Fruit fly (Drosophila melanogaster) whole organism, embryonic: ENCODE data around the gene euc.

Experiments used
- B-H1 ChIP-seq: fragments of 200-800 bp; sonication (Bioruptor generic); IDR thresholded peaks from 3 replicates; pipeline ENCODE4 v1.3.6; 2022; ENCODE audit warnings: missing biosample characterization, missing genetic modification characterization
- Blimp-1 ChIP-seq: fragments of 200-800 bp; sonication (Bioruptor generic); optimal IDR thresholded peaks from 3 replicates; lab custom pipeline; 2018; ENCODE audit warnings: missing biosample characterization, missing genetic modification characterization, mild to moderate bottlenecking, moderate library complexity, missing genetic modification reagents
- CG10654 ChIP-seq: fragments of 200-800 bp; sonication (Bioruptor generic); optimal IDR thresholded peaks from 2 replicates; lab custom pipeline; 2016; ENCODE audit warnings: missing biosample characterization, missing genetic modification characterization
- CG12104 ChIP-seq: fragments of 200-800 bp; sonication (Bioruptor generic); optimal IDR thresholded peaks from 3 replicates; lab custom pipeline; 2016; ENCODE audit warnings: missing biosample characterization, missing genetic modification characterization
- CG12391 ChIP-seq: fragments of 200-800 bp; sonication (Bioruptor generic); optimal IDR thresholded peaks from 3 replicates; lab custom pipeline; 2018; ENCODE audit warnings: missing biosample characterization, mild to moderate bottlenecking, missing genetic modification characterization, moderate library complexity
- CG13287 ChIP-seq: fragments of 200-800 bp; sonication (Bioruptor generic); IDR thresholded peaks from 2 replicates; pipeline ENCODE4 v1.3.6; 2022; ENCODE audit warnings: missing biosample characterization, missing genetic modification characterization; ENCODE audit not compliant: partially characterized antibody
- CG14965 ChIP-seq: fragments of 200-800 bp; sonication (Bioruptor generic); optimal IDR thresholded peaks from 2 replicates; lab custom pipeline; 2016; ENCODE audit warnings: missing biosample characterization, missing genetic modification characterization, borderline replicate concordance
- CG1647 ChIP-seq: fragments of 200-800 bp; sonication (Bioruptor generic); optimal IDR thresholded peaks from 3 replicates; lab custom pipeline; 2016; ENCODE audit warnings: missing biosample characterization, missing genetic modification characterization
- CG16863 ChIP-seq: fragments of 200-800 bp; sonication (Bioruptor generic); optimal IDR thresholded peaks from 3 replicates; lab custom pipeline; 2016; ENCODE audit warnings: missing biosample characterization, missing genetic modification characterization
- CG17328 ChIP-seq: fragments of 200-800 bp; sonication (Bioruptor generic); IDR thresholded peaks from 2 replicates; pipeline ENCODE4 v1.3.6; 2022; ENCODE audit warnings: missing biosample characterization, missing genetic modification characterization
- CG32532 ChIP-seq: fragments of 200-800 bp; sonication (Bioruptor generic); IDR thresholded peaks from 2 replicates; pipeline ENCODE4 v1.3.6; 2022; ENCODE audit warnings: missing biosample characterization, missing genetic modification characterization
- CG33557 ChIP-seq: fragments of 200-800 bp; sonication (Bioruptor generic); optimal IDR thresholded peaks from 2 replicates; lab custom pipeline; 2019; ENCODE audit warnings: missing biosample characterization, mild to moderate bottlenecking, missing genetic modification characterization, moderate library complexity
- CG42726 ChIP-seq: fragments of 200-800 bp; sonication (Bioruptor generic); IDR thresholded peaks from 2 replicates; pipeline ENCODE4 v1.3.6; 2022; ENCODE audit warnings: missing biosample characterization, missing genetic modification characterization; ENCODE audit not compliant: partially characterized antibody
- CG6689 ChIP-seq: fragments of 200-800 bp; sonication (Bioruptor generic); IDR thresholded peaks from 2 replicates; pipeline ENCODE4 v1.3.6; 2022; ENCODE audit warnings: missing biosample characterization, missing genetic modification characterization
- CG8388 ChIP-seq: fragments of 200-800 bp; sonication (Bioruptor generic); optimal IDR thresholded peaks from 2 replicates; lab custom pipeline; 2019; ENCODE audit warnings: missing biosample characterization, mild to moderate bottlenecking, missing genetic modification characterization, moderate library complexity
- CG8765 ChIP-seq: fragments of 200-800 bp; sonication (Bioruptor generic); IDR thresholded peaks from 2 replicates; pipeline ENCODE4 v1.3.6; 2022; ENCODE audit warnings: missing biosample characterization, missing genetic modification characterization
- CG9876 ChIP-seq: fragments of 200-800 bp; sonication (Bioruptor generic); optimal IDR thresholded peaks from 2 replicates; lab custom pipeline; 2016; ENCODE audit warnings: missing biosample characterization, missing genetic modification characterization
- CTCF ChIP-seq: fragments of 200-800 bp; sonication (Bioruptor generic); optimal IDR thresholded peaks from 2 replicates; lab custom pipeline; 2017; ENCODE audit warnings: missing biosample characterization, mild to moderate bottlenecking, missing genetic modification characterization, moderate library complexity
- D ChIP-seq, 2 experiments: fragments of 200-800 bp in 1 of 2; fragments of >200 bp in 1 of 2; sonication (Bioruptor generic) in 1 of 2; optimal IDR thresholded peaks; 2 replicates in 1 of 2; 3 replicates in 1 of 2; lab custom pipeline; 2017; ENCODE audit warnings: mild to moderate bottlenecking in 1 of 2, missing biosample characterization in 1 of 2, missing genetic modification characterization in 1 of 2, missing genetic modification reagents in 1 of 2
- Dbx ChIP-seq: fragments of 200-800 bp; sonication (Bioruptor generic); IDR thresholded peaks from 3 replicates; pipeline ENCODE4 v1.3.6; 2022; ENCODE audit warnings: missing biosample characterization, missing genetic modification characterization
- Dek ChIP-seq: fragments of 200-800 bp; sonication (Bioruptor generic); optimal IDR thresholded peaks from 3 replicates; lab custom pipeline; 2019; ENCODE audit warnings: missing biosample characterization, mild to moderate bottlenecking, missing genetic modification characterization, moderate library complexity
- Dfd ChIP-seq, 2 experiments: fragments of >200 bp; optimal IDR thresholded peaks; 2 replicates each; lab custom pipeline; 2017; ENCODE audit warnings: missing biosample characterization in 2 of 2, missing genetic modification characterization in 2 of 2
- Fer3 ChIP-seq: fragments of 200-800 bp; sonication (Bioruptor generic); optimal IDR thresholded peaks from 2 replicates; lab custom pipeline; 2018; ENCODE audit warnings: missing biosample characterization, mild to moderate bottlenecking, missing genetic modification characterization, moderate library complexity
- HLH3B ChIP-seq: fragments of 200-800 bp; sonication (Bioruptor generic); IDR thresholded peaks from 2 replicates; pipeline ENCODE4 v1.3.6; 2022; ENCODE audit warnings: missing biosample characterization, missing genetic modification characterization
- Hmr ChIP-seq: fragments of 200-800 bp; sonication (Bioruptor generic); optimal IDR thresholded peaks from 3 replicates; lab custom pipeline; 2017; ENCODE audit warnings: mild to moderate bottlenecking, missing biosample characterization, missing genetic modification reagents, missing genetic modification characterization
- Hmx ChIP-seq: fragments of 200-800 bp; sonication (Bioruptor generic); optimal IDR thresholded peaks from 2 replicates; lab custom pipeline; 2016; ENCODE audit warnings: missing biosample characterization, missing genetic modification characterization
- Max ChIP-seq: fragments of 200-800 bp; sonication (Bioruptor generic); optimal IDR thresholded peaks from 2 replicates; lab custom pipeline; 2016; ENCODE audit warnings: missing biosample characterization, mild to moderate bottlenecking, missing genetic modification characterization
- TFAM ChIP-seq: fragments of 200-800 bp; sonication (Bioruptor generic); optimal IDR thresholded peaks from 2 replicates; lab custom pipeline; 2017; ENCODE audit warnings: missing biosample characterization, missing genetic modification characterization, inconsistent platforms
- btn ChIP-seq: fragments of 200-800 bp; sonication (Bioruptor generic); optimal IDR thresholded peaks from 2 replicates; lab custom pipeline; 2016; ENCODE audit warnings: missing biosample characterization, missing genetic modification characterization
- chinmo ChIP-seq: fragments of 200-800 bp; sonication (Bioruptor generic); IDR thresholded peaks from 4 replicates; pipeline ENCODE4 v1.3.6; 2022; ENCODE audit warnings: missing biosample characterization, missing genetic modification characterization; ENCODE audit not compliant: partially characterized antibody
- crp ChIP-seq, 2 experiments: fragments of 200-800 bp; sonication (Bioruptor generic); optimal IDR thresholded peaks; 2 replicates in 1 of 2; 3 replicates in 1 of 2; lab custom pipeline; 2017; ENCODE audit warnings: missing biosample characterization in 2 of 2, missing genetic modification characterization in 2 of 2, mild to moderate bottlenecking in 1 of 2, moderate library complexity in 1 of 2
- disco-r ChIP-seq: fragments of 200-800 bp; sonication (Bioruptor generic); optimal IDR thresholded peaks from 2 replicates; lab custom pipeline; 2016; ENCODE audit warnings: missing biosample characterization, missing genetic modification characterization
- dm ChIP-seq: fragments of 200-800 bp; sonication (Bioruptor generic); optimal IDR thresholded peaks from 3 replicates; lab custom pipeline; 2016; ENCODE audit warnings: missing biosample characterization, missing genetic modification characterization
- dysf ChIP-seq: fragments of 200-800 bp; sonication (Bioruptor generic); IDR thresholded peaks from 3 replicates; pipeline ENCODE4 v1.3.6; 2022; ENCODE audit warnings: missing biosample characterization, missing genetic modification characterization
- gsb-n ChIP-seq: fragments of 200-800 bp; sonication (Bioruptor generic); optimal IDR thresholded peaks from 3 replicates; lab custom pipeline; 2018; ENCODE audit warnings: missing biosample characterization, mild to moderate bottlenecking, missing genetic modification characterization
- hbn ChIP-seq: fragments of 200-800 bp; sonication (Bioruptor generic); IDR thresholded peaks from 2 replicates; pipeline ENCODE4 v1.3.6; 2022; ENCODE audit warnings: missing biosample characterization, missing genetic modification characterization; ENCODE audit not compliant: partially characterized antibody
- klu ChIP-seq: fragments of 200-800 bp; sonication (Bioruptor generic); IDR thresholded peaks from 2 replicates; pipeline ENCODE4 v1.3.6; 2022; ENCODE audit warnings: missing biosample characterization, missing genetic modification characterization
- nmo ChIP-seq: fragments of 200-800 bp; sonication (Bioruptor generic); optimal IDR thresholded peaks from 2 replicates; lab custom pipeline; 2018; ENCODE audit warnings: missing biosample characterization, mild to moderate bottlenecking, missing genetic modification characterization, moderate library complexity
- odd ChIP-seq: fragments of 200-800 bp; sonication (Bioruptor generic); optimal IDR thresholded peaks from 2 replicates; lab custom pipeline; 2017; ENCODE audit warnings: missing biosample characterization, mild to moderate bottlenecking, missing genetic modification characterization
- psq ChIP-seq: fragments of 200-800 bp; sonication (Bioruptor generic); optimal IDR thresholded peaks from 2 replicates; lab custom pipeline; 2017; ENCODE audit warnings: missing biosample characterization, missing genetic modification characterization
- salm ChIP-seq: fragments of 200-800 bp; sonication (Bioruptor generic); optimal IDR thresholded peaks from 2 replicates; lab custom pipeline; 2018; ENCODE audit warnings: missing biosample characterization, mild to moderate bottlenecking, missing genetic modification characterization
- sim ChIP-seq: fragments of 200-800 bp; sonication (Bioruptor generic); IDR thresholded peaks from 2 replicates; pipeline ENCODE4 v1.3.6; 2022; ENCODE audit warnings: missing biosample characterization, missing genetic modification characterization
- so ChIP-seq: fragments of 200-800 bp; sonication (Bioruptor generic); IDR thresholded peaks from 3 replicates; pipeline ENCODE4 v1.3.6; 2022; ENCODE audit warnings: missing biosample characterization, missing genetic modification characterization
- sob ChIP-seq: fragments of 200-800 bp; sonication (Bioruptor generic); IDR thresholded peaks from 2 replicates; pipeline ENCODE4 v1.3.6; 2022; ENCODE audit warnings: missing biosample characterization, missing genetic modification characterization
- stc ChIP-seq: fragments of 200-800 bp; sonication (Bioruptor generic); IDR thresholded peaks from 2 replicates; pipeline ENCODE4 v1.3.6; 2022; ENCODE audit warnings: missing biosample characterization, missing genetic modification characterization
- twi ChIP-seq: fragments of 200-800 bp; optimal IDR thresholded peaks from 2 replicates; lab custom pipeline; 2019; ENCODE audit warnings: missing biosample characterization, mild to moderate bottlenecking, missing genetic modification characterization, moderate library complexity
- zen ChIP-seq: fragments of 200-800 bp; sonication (Bioruptor generic); optimal IDR thresholded peaks from 3 replicates; lab custom pipeline; 2018; ENCODE audit warnings: missing biosample characterization, mild to moderate bottlenecking, missing genetic modification characterization, moderate library complexity
- zf30C ChIP-seq: fragments of 200-800 bp; sonication (Bioruptor generic); optimal IDR thresholded peaks from 3 replicates; lab custom pipeline; 2018; ENCODE audit warnings: missing biosample characterization, mild to moderate bottlenecking, missing genetic modification characterization

The euc gene

DNA sequence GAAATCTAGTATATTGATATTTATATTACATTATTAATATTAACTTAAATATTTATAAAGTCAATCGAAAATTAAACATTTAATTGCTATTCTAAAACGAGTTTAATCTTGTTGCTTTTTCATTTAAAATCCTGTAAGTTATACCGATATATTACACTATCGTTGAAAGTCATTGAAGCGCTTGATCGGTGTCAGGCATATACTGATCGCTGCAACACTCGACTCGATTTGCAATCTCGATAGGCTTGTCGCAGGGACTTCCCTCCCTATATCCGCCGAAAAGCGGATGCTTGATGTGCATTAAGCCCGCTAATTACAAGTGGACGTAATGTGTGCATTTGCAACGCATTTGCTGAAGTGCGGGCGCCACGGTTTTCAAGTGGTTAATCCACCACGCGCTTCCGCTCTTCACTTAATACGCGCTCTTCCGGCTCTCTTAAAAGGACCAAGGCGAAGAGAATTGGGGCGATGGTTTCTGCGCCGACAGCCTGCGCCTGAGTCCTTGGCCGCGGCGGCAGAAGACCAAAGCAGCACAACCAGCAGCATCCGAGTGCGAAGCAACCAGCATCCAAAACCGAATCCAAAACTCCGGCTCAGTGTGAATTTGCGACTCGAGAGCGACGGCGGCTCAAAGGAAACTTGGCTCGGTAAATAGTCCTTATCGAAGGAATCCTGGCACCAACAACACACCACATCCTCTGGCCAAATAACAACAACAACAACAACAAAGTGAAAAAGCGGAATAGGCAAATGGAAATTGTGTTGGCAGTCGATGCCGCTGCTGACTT lies 49.5 kb downstream of the euc start, which contains the start of gene CG42613 (continued):
- TF ChIP-seq dysf (GFP tag; lab: Robert Waterston, UW) (peak; percentile 45; the same call in 2 of the 3 replicates), dm (GFP tag; lab: Kevin White, UChicago) (peak; percentile 64), CG32532 (GFP tag; lab: Robert Waterston, UW) (peak; percentile 44), B-H1 (GFP tag; lab: Robert Waterston, UW) (peak; percentile 14; the same call in 1 of the 3 replicates), CG14965 (GFP tag; lab: Kevin White, UChicago) (peak; percentile 57), zf30C (GFP tag; lab: Kevin White, UChicago) (no peak), crp (GFP tag; optimal IDR thresholded peaks at IDR 0.05; lab: Kevin White, UChicago) (no peak), Dfd (GFP tag; optimal IDR thresholded peaks at IDR 0.05; lab: Kevin White, UChicago) (no peak), hbn (GFP tag; lab: Robert Waterston, UW) (peak; percentile 21), Dek (peak; percentile 11), btn (GFP tag; lab: Kevin White, UChicago) (no peak), HLH3B (GFP tag; lab: Robert Waterston, UW) (peak; percentile 64), Fer3 (tag; lab: Kevin White, UChicago) (peak; percentile 69), CG33557 (GFP tag; lab: Kevin White, UChicago) (peak; percentile 62), Max (GFP tag; lab: Kevin White, UChicago) (peak; percentile 55), CG8388 (GFP tag; lab: Kevin White, UChicago) (peak; percentile 58), Blimp-1 (GFP tag; lab: Kevin White, UChicago) (no peak), CG17328 (GFP tag; lab: Robert Waterston, UW) (peak; percentile 85), CG10654 (GFP tag; lab: Kevin White, UChicago) (peak; percentile 72), CG12104 (GFP tag; lab: Kevin White, UChicago) (peak; percentile 65), CG9876 (peak; percentile 19), twi (tag; lab: Kevin White, UChicago) (peak; percentile 46), chinmo (GFP tag; lab: Robert Waterston, UW) (0 out of 4 replicates have a peak, but pooled peaks have one; percentile 48), klu (GFP tag; lab: Robert Waterston, UW) (peak; percentile 28; the same call in 1 of the 2 replicates), odd (GFP tag; lab: Kevin White, UChicago) (peak; percentile 68), disco-r (GFP tag; lab: Kevin White, UChicago) (peak; percentile 47), sob (GFP tag; lab: Robert Waterston, UW) (peak; percentile 69), CG8765 (no peak), psq (GFP tag; lab: Kevin White, UChicago) (no peak), zen (tag; lab: Kevin White, UChicago) (peak; percentile 77), CG42726 (GFP tag; lab: Robert Waterston, UW) (peak; percentile 66), CG12391 (peak; percentile 50), D (optimal IDR thresholded peaks at IDR 0.05; lab: Kevin White, UChicago) (no peak), D (GFP tag; optimal IDR thresholded peaks at IDR 0.05; lab: Kevin White, UChicago) (peak; percentile 76), CTCF (GFP tag; lab: Kevin White, UChicago) (peak; percentile 53), CG16863 (GFP tag; lab: Kevin White, UChicago) (no peak), CG13287 (GFP tag; lab: Robert Waterston, UW) (0 out of 2 replicates have a peak, but pooled peaks have one; percentile 56), gsb-n (tag; lab: Kevin White, UChicago) (peak; percentile 61), salm (peak; percentile 47), so (GFP tag; lab: Robert Waterston, UW) (peak; percentile 82; the same call in 2 of the 3 replicates), Dbx (GFP tag; lab: Robert Waterston, UW) (peak; percentile 49; the same call in 2 of the 3 replicates), CG1647 (GFP tag; lab: Kevin White, UChicago) (no peak), stc (0 out of 2 replicates have a peak, but pooled peaks have one; percentile 38), Hmx (GFP tag; lab: Kevin White, UChicago) (no peak), nmo (GFP tag; lab: Kevin White, UChicago) (peak; percentile 2), CG6689 (GFP tag; lab: Robert Waterston, UW) (peak; percentile 34), TFAM (GFP tag; lab: Kevin White, UChicago) (peak; percentile 26), sim (GFP tag; lab: Robert Waterston, UW) (no peak), Hmr (GFP tag; lab: Kevin White, UChicago) (peak; percentile 71)
